Worm (Caenorhabditis elegans) whole organism, young adult: ENCODE measurements around the gene str-134.

Experiments
- B0336.3 ChIP-seq: fragments of 200-800 bp; sonication (Bioruptor generic); IDR thresholded peaks from 2 replicates; pipeline ENCODE4 v1.3.6; 2022; ENCODE audit warnings: missing genetic modification characterization, missing compliant biosample characterization
- F23B12.7 ChIP-seq: sonication (generic microtip); optimal IDR thresholded peaks from 2 replicates; lab custom pipeline; 2017; ENCODE audit warnings: missing genetic modification characterization, mild to moderate bottlenecking, missing compliant biosample characterization, antibody characterized with exemption, moderate library complexity; ENCODE audit not compliant: insufficient read depth
- F39B2.1 ChIP-seq: fragments of 200-800 bp; sonication (Bioruptor generic); IDR thresholded peaks from 2 replicates; pipeline ENCODE4 v1.3.6; 2022; ENCODE audit warnings: missing genetic modification reagents, missing genetic modification characterization, missing compliant biosample characterization
- F49E8.2 ChIP-seq: sonication (generic microtip); optimal IDR thresholded peaks from 3 replicates; lab custom pipeline; 2017; ENCODE audit warnings: missing genetic modification characterization, mild to moderate bottlenecking, missing compliant biosample characterization, antibody characterized with exemption, moderate library complexity; ENCODE audit not compliant: insufficient read depth
- F55B11.4 ChIP-seq: sonication (generic microtip); optimal IDR thresholded peaks from 2 replicates; lab custom pipeline; 2016; ENCODE audit warnings: missing compliant biosample characterization, missing genetic modification characterization, borderline replicate concordance; ENCODE audit not compliant: insufficient read depth
- K12H6.12 ChIP-seq: fragments of 200-800 bp; sonication (Bioruptor generic); optimal IDR thresholded peaks from 2 replicates; lab custom pipeline; 2018; ENCODE audit warnings: mild to moderate bottlenecking, missing genetic modification characterization, missing compliant biosample characterization
- T26A5.8 ChIP-seq: sonication (generic microtip); optimal IDR thresholded peaks from 2 replicates; lab custom pipeline; 2016; ENCODE audit warnings: missing genetic modification characterization, missing compliant biosample characterization
- Y53F4B.3 ChIP-seq: fragments of 200-800 bp; sonication (Bioruptor generic); IDR thresholded peaks from 2 replicates; pipeline ENCODE4 v1.3.6; 2022; ENCODE audit warnings: missing genetic modification reagents, missing genetic modification characterization, missing compliant biosample characterization
- ZK185.1 ChIP-seq: sonication (generic microtip); optimal IDR thresholded peaks from 2 replicates; lab custom pipeline; 2016; ENCODE audit warnings: mild to moderate bottlenecking, missing genetic modification characterization, missing compliant biosample characterization; ENCODE audit not compliant: poor library complexity, severe bottlenecking
- atf-7 ChIP-seq: sonication (generic microtip); optimal IDR thresholded peaks from 2 replicates; lab custom pipeline; 2017; ENCODE audit warnings: mild to moderate bottlenecking, missing genetic modification characterization, missing compliant biosample characterization
- attf-3 ChIP-seq: fragments of 200-800 bp; sonication (Bioruptor generic); conservative IDR thresholded peaks from 2 replicates; pipeline ENCODE4 v1.3.6; 2022; ENCODE audit warnings: missing genetic modification reagents, missing genetic modification characterization, missing compliant biosample characterization
- bed-1 ChIP-seq: fragments of 200-800 bp; sonication (Bioruptor generic); IDR thresholded peaks from 2 replicates; pipeline ENCODE4 v1.3.6; 2022; ENCODE audit warnings: missing genetic modification reagents, missing genetic modification characterization, missing compliant biosample characterization
- ceh-27 ChIP-seq: fragments of 200-800 bp; sonication (Bioruptor generic); optimal IDR thresholded peaks from 2 replicates; lab custom pipeline; 2018; ENCODE audit warnings: mild to moderate bottlenecking, missing genetic modification characterization, moderate library complexity, missing compliant biosample characterization
- ceh-40 ChIP-seq: fragments of 200-800 bp; sonication (Bioruptor generic); IDR thresholded peaks from 2 replicates; pipeline ENCODE4 v1.3.6; 2022; ENCODE audit warnings: missing genetic modification characterization, missing compliant biosample characterization
- ceh-91 ChIP-seq: fragments of 200-800 bp; sonication (Bioruptor generic); IDR thresholded peaks from 2 replicates; pipeline ENCODE4 v1.3.6; 2022; ENCODE audit warnings: missing genetic modification reagents, missing genetic modification characterization, missing compliant biosample characterization
- chd-7 ChIP-seq: sonication (generic microtip); optimal IDR thresholded peaks from 2 replicates; lab custom pipeline; 2016; ENCODE audit warnings: mild to moderate bottlenecking, missing genetic modification characterization, moderate library complexity, missing compliant biosample characterization
- egrh-3 ChIP-seq: fragments of 200-800 bp; sonication (Bioruptor generic); IDR thresholded peaks from 2 replicates; pipeline ENCODE4 v1.3.6; 2022; ENCODE audit warnings: missing genetic modification reagents, missing genetic modification characterization, missing compliant biosample characterization
- him-1 ChIP-seq: sonication (generic microtip); optimal IDR thresholded peaks from 2 replicates; lab custom pipeline; 2016; ENCODE audit warnings: missing genotype, missing genetic modification reagents, missing genetic modification characterization, missing compliant biosample characterization
- hlh-12 ChIP-seq: sonication (generic microtip); optimal IDR thresholded peaks from 2 replicates; lab custom pipeline; 2016; ENCODE audit warnings: missing genetic modification characterization, missing compliant biosample characterization
- hmg-20 ChIP-seq: fragments of 200-800 bp; sonication (Bioruptor generic); IDR thresholded peaks from 2 replicates; pipeline ENCODE4 v1.3.6; 2022; ENCODE audit warnings: missing genetic modification reagents, missing genetic modification characterization, missing compliant biosample characterization
- lag-1 ChIP-seq: fragments of 200-800 bp; sonication (Bioruptor generic); IDR thresholded peaks from 2 replicates; pipeline ENCODE4 v1.3.6; 2022; ENCODE audit warnings: missing genetic modification reagents, missing genetic modification characterization, missing compliant biosample characterization
- lin-26 ChIP-seq: fragments of 200-800 bp; sonication (Bioruptor generic); IDR thresholded peaks from 2 replicates; pipeline ENCODE4 v1.3.6; 2022; ENCODE audit warnings: missing genetic modification reagents, missing genetic modification characterization, missing compliant biosample characterization
- lin-35 ChIP-seq, 3 experiments: fragments of 150-350 bp in 2 of 3; sonication (generic microtip) in 1 of 3; optimal IDR thresholded peaks; 2 replicates each; lab custom pipeline; 2014 to 2018; ENCODE audit warnings: missing biosample characterization in 3 of 3, missing genetic modification characterization in 3 of 3, missing genetic modification reagents in 3 of 3
- lin-40 ChIP-seq: sonication (generic microtip); optimal IDR thresholded peaks from 2 replicates; lab custom pipeline; 2016; ENCODE audit warnings: missing genetic modification characterization, mild to moderate bottlenecking, missing compliant biosample characterization, missing genotype, missing genetic modification reagents
- lin-54 ChIP-seq: fragments of 200-800 bp; sonication (Bioruptor generic); optimal IDR thresholded peaks from 2 replicates; lab custom pipeline; 2018; ENCODE audit warnings: mild to moderate bottlenecking, missing genetic modification characterization, missing compliant biosample characterization
- lsl-1 ChIP-seq: fragments of 200-800 bp; sonication (Bioruptor generic); optimal IDR thresholded peaks from 2 replicates; lab custom pipeline; 2018; ENCODE audit warnings: mild to moderate bottlenecking, missing genetic modification characterization, moderate library complexity, missing compliant biosample characterization
- mcd-1 ChIP-seq: fragments of 200-800 bp; sonication (Bioruptor generic); IDR thresholded peaks from 2 replicates; pipeline ENCODE4 v1.3.6; 2022; ENCODE audit warnings: missing genetic modification reagents, missing genetic modification characterization, missing compliant biosample characterization
- mes-4 ChIP-seq: sonication (generic microtip); optimal IDR thresholded peaks from 2 replicates; lab custom pipeline; 2016; ENCODE audit warnings: missing genotype, missing genetic modification characterization, missing compliant biosample characterization
- nfya-2 ChIP-seq: fragments of 200-800 bp; sonication (Bioruptor generic); IDR thresholded peaks from 2 replicates; pipeline ENCODE4 v1.3.6; 2022; ENCODE audit warnings: missing genetic modification reagents, missing genetic modification characterization, missing compliant biosample characterization
- nfyb-1 ChIP-seq: fragments of 200-800 bp; sonication (Bioruptor generic); IDR thresholded peaks from 2 replicates; pipeline ENCODE4 v1.3.6; 2022; ENCODE audit warnings: missing genetic modification reagents, missing genetic modification characterization, missing compliant biosample characterization
- nhr-120 ChIP-seq: fragments of 200-800 bp; sonication (Bioruptor generic); IDR thresholded peaks from 2 replicates; pipeline ENCODE4 v1.3.6; 2022; ENCODE audit warnings: missing genetic modification characterization, missing compliant biosample characterization
- nhr-90 ChIP-seq: sonication (generic microtip); optimal IDR thresholded peaks from 2 replicates; lab custom pipeline; 2016; ENCODE audit warnings: missing genotype, mild to moderate bottlenecking, missing genetic modification characterization, missing compliant biosample characterization
- pbrm-1 ChIP-seq: fragments of 200-800 bp; sonication (Bioruptor generic); IDR thresholded peaks from 2 replicates; pipeline ENCODE4 v1.3.6; 2022; ENCODE audit warnings: missing genetic modification reagents, missing genetic modification characterization, missing compliant biosample characterization
- pha-4 ChIP-seq: fragments of 150-350 bp; sonication (generic microtip); optimal IDR thresholded peaks from 2 replicates; lab custom pipeline; 2014; ENCODE audit warnings: missing biosample characterization, missing genetic modification reagents, missing genetic modification characterization
- rcor-1 ChIP-seq: fragments of 200-800 bp; sonication (Bioruptor generic); IDR thresholded peaks from 2 replicates; pipeline ENCODE4 v1.3.6; 2022; ENCODE audit warnings: missing genetic modification reagents, missing genetic modification characterization, missing compliant biosample characterization
- repo-1 ChIP-seq: sonication (generic microtip); optimal IDR thresholded peaks from 2 replicates; lab custom pipeline; 2017; ENCODE audit warnings: mild to moderate bottlenecking, missing genetic modification characterization, missing compliant biosample characterization
- snpc-1.3 ChIP-seq: sonication (generic microtip); optimal IDR thresholded peaks from 2 replicates; lab custom pipeline; 2017; ENCODE audit warnings: missing genetic modification characterization, mild to moderate bottlenecking, missing compliant biosample characterization, antibody characterized with exemption, moderate library complexity, missing genotype, missing genetic modification reagents; ENCODE audit not compliant: insufficient read depth
- snpc-3.4 ChIP-seq: sonication (generic microtip); optimal IDR thresholded peaks from 2 replicates; lab custom pipeline; 2017; ENCODE audit warnings: missing genetic modification characterization, mild to moderate bottlenecking, missing compliant biosample characterization, antibody characterized with exemption, moderate library complexity, missing genotype, missing genetic modification reagents
- snpc-4 ChIP-seq, 5 experiments: fragments of 150-350 bp in 1 of 5; sonication (generic microtip) in 4 of 5; optimal IDR thresholded peaks; 2 replicates each; lab custom pipeline; 2014 to 2018; ENCODE audit warnings: missing genetic modification characterization in 5 of 5, missing biosample characterization in 3 of 5, antibody characterized with exemption in 2 of 5, mild to moderate bottlenecking in 2 of 5, missing compliant biosample characterization in 2 of 5, missing genotype in 2 of 5, moderate library complexity in 2 of 5, missing genetic modification reagents in 1 of 5
- somi-1 ChIP-seq: fragments of 200-800 bp; sonication (Bioruptor generic); optimal IDR thresholded peaks from 2 replicates; lab custom pipeline; 2018; ENCODE audit warnings: mild to moderate bottlenecking, missing genetic modification characterization, missing compliant biosample characterization
- tbp1 ChIP-seq: fragments of 200-800 bp; sonication (Bioruptor generic); optimal IDR thresholded peaks from 2 replicates; lab custom pipeline; 2018; ENCODE audit warnings: mild to moderate bottlenecking, missing genetic modification characterization, missing compliant biosample characterization
- tbx-9 ChIP-seq: sonication (generic microtip); optimal IDR thresholded peaks from 2 replicates; lab custom pipeline; 2016; ENCODE audit warnings: borderline replicate concordance, missing genetic modification characterization, inconsistent platforms, missing compliant biosample characterization
- unc-130 ChIP-seq: sonication (generic microtip); optimal IDR thresholded peaks from 2 replicates; lab custom pipeline; 2016; ENCODE audit warnings: missing genetic modification reagents, missing genetic modification characterization, missing compliant biosample characterization
- zfh-2 ChIP-seq: fragments of 200-800 bp; sonication (Bioruptor generic); conservative IDR thresholded peaks from 2 replicates; pipeline ENCODE4 v1.3.6; 2022; ENCODE audit warnings: missing genetic modification reagents, missing genetic modification characterization, missing compliant biosample characterization
- zim-3 ChIP-seq: sonication (generic microtip); optimal IDR thresholded peaks from 2 replicates; lab custom pipeline; 2017; ENCODE audit warnings: mild to moderate bottlenecking, missing genetic modification characterization, moderate library complexity, missing compliant biosample characterization
- ztf-28 ChIP-seq: fragments of 200-800 bp; sonication (Bioruptor generic); IDR thresholded peaks from 2 replicates; pipeline ENCODE4 v1.3.6; 2022; ENCODE audit warnings: missing genetic modification reagents, missing genetic modification characterization, missing compliant biosample characterization
- ztf-3 ChIP-seq: fragments of 200-800 bp; sonication (Bioruptor generic); optimal IDR thresholded peaks from 2 replicates; lab custom pipeline; 2018; ENCODE audit warnings: mild to moderate bottlenecking, missing genetic modification characterization, missing compliant biosample characterization

str-134 gene

ce11 chrV:724470-724890 lies 19.0 kb upstream of the str-134 start:
- TF ChIP-seq nfya-2 (GFP tag; lab: Robert Waterston, UW) (no peak), T26A5.8 (no peak), B0336.3 (GFP tag; lab: Robert Waterston, UW) (peak; percentile 6), F39B2.1 (GFP tag; lab: Robert Waterston, UW) (no peak), nhr-90 (tag; lab: Kevin White, UChicago) (peak; percentile 18), K12H6.12 (tag; lab: Kevin White, UChicago) (no peak), nfyb-1 (GFP tag; lab: Robert Waterston, UW) (no peak), rcor-1 (GFP tag; lab: Robert Waterston, UW) (no peak), F23B12.7 (tag; lab: Kevin White, UChicago) (no peak), lin-26 (GFP tag; lab: Robert Waterston, UW) (peak; percentile 60), ZK185.1 (tag; lab: Kevin White, UChicago) (no peak), tbx-9 (tag; lab: Kevin White, UChicago) (no peak), attf-3 (GFP tag; lab: Robert Waterston, UW) (no peak), somi-1 (GFP tag; lab: Kevin White, UChicago) (no peak), ztf-28 (peak; percentile 48; the same call in 1 of the 2 replicates), zfh-2 (GFP tag; lab: Robert Waterston, UW) (peak; percentile 75), chd-7 (no peak), pha-4 (tag; lab: Kevin White, UChicago) (no peak), nhr-120 (GFP tag; lab: Robert Waterston, UW) (no peak), zim-3 (tag; lab: Kevin White, UChicago) (peak; percentile 54), mes-4 (no peak), tbp1 (no peak), lin-54 (no peak), bed-1 (GFP tag; lab: Robert Waterston, UW) (no peak), lsl-1 (GFP tag; lab: Kevin White, UChicago) (no peak), lin-35 (GFP tag; optimal IDR thresholded peaks at IDR 0.05; lab: Kevin White, UChicago) (peak in 1 of 3 experiments; percentile 43), F49E8.2 (tag; lab: Kevin White, UChicago) (no peak), pbrm-1 (GFP tag; lab: Robert Waterston, UW) (no peak), atf-7 (tag; lab: Kevin White, UChicago) (no peak), ceh-27 (GFP tag; lab: Kevin White, UChicago) (no peak), snpc-3.4 (tag; lab: Kevin White, UChicago) (peak; percentile 22), egrh-3 (GFP tag; lab: Robert Waterston, UW) (peak; percentile 62; the same call in 1 of the 2 replicates), ztf-3 (GFP tag; lab: Kevin White, UChicago) (no peak), F55B11.4 (tag; lab: Kevin White, UChicago) (no peak), snpc-4 (GFP tag; optimal IDR thresholded peaks at IDR 0.05; lab: Kevin White, UChicago) (no peak), snpc-4 (tag; optimal IDR thresholded peaks at IDR 0.05; lab: Kevin White, UChicago) (no peak), hmg-20 (no peak), him-1 (tag; lab: Kevin White, UChicago) (no peak), hlh-12 (no peak), mcd-1 (GFP tag; lab: Robert Waterston, UW) (no peak), Y53F4B.3 (GFP tag; lab: Robert Waterston, UW) (0 out of 2 replicates have a peak, but pooled peaks have one; percentile 6), ceh-40 (GFP tag; lab: Robert Waterston, UW) (no peak), snpc-1.3 (tag; lab: Kevin White, UChicago) (no peak), ceh-91 (GFP tag; lab: Robert Waterston, UW) (no peak), repo-1 (peak; percentile 61), lag-1 (GFP tag; lab: Robert Waterston, UW) (no peak), unc-130 (GFP tag; lab: Kevin White, UChicago) (no peak), lin-40 (tag; lab: Kevin White, UChicago) (no peak)
